Fruit fly (Drosophila melanogaster): ENCODE measurements around the gene kibra.

The kibra gene

DNA sequence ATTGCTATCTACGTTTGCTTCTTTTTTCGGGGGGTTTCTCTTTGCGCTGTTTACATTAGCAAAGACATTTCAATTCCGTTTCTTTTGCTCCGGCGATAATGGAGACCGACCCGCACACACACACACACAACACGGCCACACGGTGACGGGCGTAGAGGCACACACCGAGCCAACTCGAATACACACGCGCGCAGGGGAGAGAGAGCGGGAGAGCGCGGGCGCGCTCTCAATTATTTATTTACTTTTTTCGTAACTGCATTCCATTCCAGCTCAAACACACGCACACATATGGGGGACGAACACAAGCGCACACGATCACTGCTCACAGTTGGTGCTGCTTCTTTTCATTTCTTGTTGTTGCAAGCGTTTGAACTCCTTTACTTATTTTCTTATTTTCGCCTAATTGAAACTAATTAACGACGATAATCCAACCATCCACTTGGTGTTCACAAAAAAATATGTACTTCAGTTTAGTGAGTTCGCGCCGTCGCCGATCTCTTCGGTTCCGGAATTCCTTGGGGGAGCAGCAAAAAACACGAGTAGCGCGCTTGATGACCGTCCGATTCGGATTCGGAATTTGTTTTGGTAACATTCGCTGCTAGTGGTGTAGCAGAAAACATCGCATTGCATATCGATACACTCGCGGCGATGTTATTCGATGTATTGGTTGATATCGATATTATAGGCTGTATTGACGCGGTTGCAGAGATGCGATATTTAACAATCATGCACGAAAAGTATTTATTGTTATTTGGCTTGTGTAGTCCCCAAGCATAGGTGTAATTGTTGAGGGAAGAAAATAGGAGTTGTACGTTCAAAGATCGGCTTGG lies at the start of gene kibra:
kibra (minus strand) TSS at position 591 of the 830 bp plus-strand sequence.
- no peak for TF ChIP-seq Mio (GFP tag; optimal IDR thresholded peaks at IDR 0.05)
- TF ChIP-seq woc (GFP tag; optimal IDR thresholded peaks at IDR 0.05), result peak; percentile 70
- TF ChIP-seq N (GFP tag; optimal IDR thresholded peaks at IDR 0.05), result peak; percentile 97
- TF ChIP-seq dmrt93B (GFP tag; optimal IDR thresholded peaks at IDR 0.05), result peak; percentile 46
- peak in 1 of 2 experiments; percentile 72 for TF ChIP-seq foxo (GFP tag; optimal IDR thresholded peaks at IDR 0.05)
- TF ChIP-seq Vsx2 (GFP tag; optimal IDR thresholded peaks at IDR 0.05; ENCODE audit: partially characterized antibody), result no peak
- TF ChIP-seq GATAd (GFP tag; optimal IDR thresholded peaks at IDR 0.05), result no peak
- TF ChIP-seq Abd-B (GFP tag; optimal IDR thresholded peaks at IDR 0.05), result no peak
- peak; percentile 82 to 86 for TF ChIP-seq dl (GFP tag; optimal IDR thresholded peaks at IDR 0.05; ENCODE audit: insufficient read depth in 1 of 2, partially characterized antibody in 2 of 2)
- no peak for TF ChIP-seq usp (GFP tag; optimal IDR thresholded peaks at IDR 0.05)
- TF ChIP-seq HLH106 (tag; optimal IDR thresholded peaks at IDR 0.05), result peak; percentile 59
- TF ChIP-seq Rel (GFP tag; optimal IDR thresholded peaks at IDR 0.05), result no peak
- peak; percentile 97 for TF ChIP-seq Rel (tag; optimal IDR thresholded peaks at IDR 0.05)
- peak; percentile 47 for TF ChIP-seq sv (GFP tag; optimal IDR thresholded peaks at IDR 0.05)
- TF ChIP-seq lola (GFP tag; optimal IDR thresholded peaks at IDR 0.05), result no peak
- no peak for TF ChIP-seq Dfd (GFP tag; optimal IDR thresholded peaks at IDR 0.05)
- TF ChIP-seq OdsH (GFP tag; optimal IDR thresholded peaks at IDR 0.05), result peak; percentile 3
- TF ChIP-seq Sp1 (GFP tag; optimal IDR thresholded peaks at IDR 0.05), result peak; percentile 48
- TF ChIP-seq Hr78 (GFP tag; optimal IDR thresholded peaks at IDR 0.05), result peak; percentile 84
- peak; percentile 52 for TF ChIP-seq Myc (optimal IDR thresholded peaks at IDR 0.05)
- TF ChIP-seq CG32264 (GFP tag; optimal IDR thresholded peaks at IDR 0.05), result no peak
- TF ChIP-seq Hr83 (GFP tag; optimal IDR thresholded peaks at IDR 0.05; ENCODE audit: poor library complexity, severe bottlenecking), result peak; percentile 60
- no peak for TF ChIP-seq CrebA (GFP tag; optimal IDR thresholded peaks at IDR 0.05; ENCODE audit: borderline replicate concordance)
- no peak for TF ChIP-seq pan (optimal IDR thresholded peaks at IDR 0.05)
- TF ChIP-seq fru (GFP tag; optimal IDR thresholded peaks at IDR 0.05), result peak; percentile 65
- peak; percentile 88 for TF ChIP-seq Dif (GFP tag; optimal IDR thresholded peaks at IDR 0.05; ENCODE audit: partially characterized antibody)
- TF ChIP-seq Hnf4 (GFP tag; optimal IDR thresholded peaks at IDR 0.05), result peak; percentile 57
- peak; percentile 13 for TF ChIP-seq br (GFP tag; optimal IDR thresholded peaks at IDR 0.05)
- TF ChIP-seq dsf (GFP tag; optimal IDR thresholded peaks at IDR 0.05; ENCODE audit: borderline replicate concordance), result no peak
- TF ChIP-seq jim (GFP tag; optimal IDR thresholded peaks at IDR 0.05), result peak; percentile 74
- TF ChIP-seq ey (GFP tag; optimal IDR thresholded peaks at IDR 0.05), result peak; percentile 65
- peak; percentile 68 for TF ChIP-seq tai (GFP tag; optimal IDR thresholded peaks at IDR 0.05)
- TF ChIP-seq Jra (GFP tag; optimal IDR thresholded peaks at IDR 0.05), result peak; percentile 57
- peak; percentile 84 for TF ChIP-seq h (GFP tag; optimal IDR thresholded peaks at IDR 0.05)
- TF ChIP-seq psq (GFP tag; optimal IDR thresholded peaks at IDR 0.05), result peak; percentile 57
- TF ChIP-seq sage (GFP tag; optimal IDR thresholded peaks at IDR 0.05), result no peak
- peak; percentile 37 for TF ChIP-seq brk (GFP tag; optimal IDR thresholded peaks at IDR 0.05)
- TF ChIP-seq rgr (GFP tag; optimal IDR thresholded peaks at IDR 0.05), result peak; percentile 51
- peak; percentile 55 for TF ChIP-seq CG9705 (GFP tag; optimal IDR thresholded peaks at IDR 0.05)

dm6 chr3R:14766439-14767025 lies 42.5 kb upstream of the kibra start:
- no peak for TF ChIP-seq Hnf4 (GFP tag; optimal IDR thresholded peaks at IDR 0.05)
- TF ChIP-seq HLH106 (tag; optimal IDR thresholded peaks at IDR 0.05), result no peak
- TF ChIP-seq Jra (GFP tag; optimal IDR thresholded peaks at IDR 0.05), result no peak
